Fruit fly (Drosophila melanogaster) whole organism, embryonic: ENCODE measurements around the gene EMC6.
A peak's percentile ranks its signal among the peaks of the same experiment; 100 is the strongest.

Source experiments
- Ada2b ChIP-seq: fragments of 200-800 bp; sonication (Bioruptor generic); IDR thresholded peaks from 2 replicates; pipeline ENCODE4 v1.3.6; 2022; ENCODE audit warnings: missing biosample characterization, missing genetic modification characterization
- Adf1 ChIP-seq: fragments of 200-800 bp; sonication (Bioruptor generic); IDR thresholded peaks from 2 replicates; pipeline ENCODE4 v1.3.6; 2022; ENCODE audit warnings: missing biosample characterization, missing genetic modification characterization
- CG10147 ChIP-seq: fragments of 200-800 bp; sonication (Bioruptor generic); optimal IDR thresholded peaks from 2 replicates; lab custom pipeline; 2019; ENCODE audit warnings: missing biosample characterization, mild to moderate bottlenecking, missing genetic modification characterization, moderate library complexity
- CG10209 ChIP-seq: fragments of 200-800 bp; sonication (Bioruptor generic); optimal IDR thresholded peaks from 3 replicates; lab custom pipeline; 2017; ENCODE audit warnings: missing biosample characterization, mild to moderate bottlenecking, missing genetic modification characterization, missing genetic modification reagents
- CG12769 ChIP-seq: fragments of 200-800 bp; sonication (Bioruptor generic); optimal IDR thresholded peaks from 2 replicates; lab custom pipeline; 2019; ENCODE audit warnings: missing biosample characterization, mild to moderate bottlenecking, missing genetic modification characterization, moderate library complexity
- CG2199 ChIP-seq: fragments of 200-800 bp; sonication (Bioruptor generic); IDR thresholded peaks from 3 replicates; pipeline ENCODE4 v1.3.6; 2022; ENCODE audit warnings: missing biosample characterization, missing genetic modification characterization
- CG32767 ChIP-seq: fragments of 200-800 bp; sonication (Bioruptor generic); IDR thresholded peaks from 2 replicates; pipeline ENCODE4 v1.3.6; 2022; ENCODE audit warnings: missing biosample characterization, missing genetic modification characterization
- CG33557 ChIP-seq: fragments of 200-800 bp; sonication (Bioruptor generic); optimal IDR thresholded peaks from 2 replicates; lab custom pipeline; 2019; ENCODE audit warnings: missing biosample characterization, mild to moderate bottlenecking, missing genetic modification characterization, moderate library complexity
- CG5180 ChIP-seq: fragments of 200-800 bp; sonication (Bioruptor generic); optimal IDR thresholded peaks from 3 replicates; lab custom pipeline; 2017; ENCODE audit warnings: missing biosample characterization, missing genetic modification characterization, mild to moderate bottlenecking, moderate library complexity, missing genetic modification reagents
- CG6689 ChIP-seq: fragments of 200-800 bp; sonication (Bioruptor generic); IDR thresholded peaks from 2 replicates; pipeline ENCODE4 v1.3.6; 2022; ENCODE audit warnings: missing biosample characterization, missing genetic modification characterization
- Dbx ChIP-seq: fragments of 200-800 bp; sonication (Bioruptor generic); IDR thresholded peaks from 3 replicates; pipeline ENCODE4 v1.3.6; 2022; ENCODE audit warnings: missing biosample characterization, missing genetic modification characterization
- Deaf1 ChIP-seq: fragments of 200-800 bp; optimal IDR thresholded peaks from 3 replicates; lab custom pipeline; 2019; ENCODE audit warnings: missing biosample characterization, mild to moderate bottlenecking, missing genetic modification characterization, moderate library complexity
- Drgx ChIP-seq: fragments of 200-800 bp; sonication (Bioruptor generic); IDR thresholded peaks from 2 replicates; pipeline ENCODE4 v1.3.6; 2022; ENCODE audit warnings: missing biosample characterization, missing genetic modification characterization
- Ets65A ChIP-seq: fragments of 200-800 bp; sonication (Bioruptor generic); peaks from one replicate; lab custom pipeline; 2016; ENCODE audit warnings: missing biosample characterization, missing genetic modification characterization
- Ets97D ChIP-seq: fragments of 200-800 bp; sonication (Bioruptor generic); optimal IDR thresholded peaks from 3 replicates; lab custom pipeline; 2016; ENCODE audit warnings: missing biosample characterization, missing genetic modification characterization
- H15 ChIP-seq: fragments of 200-800 bp; sonication (Bioruptor generic); IDR thresholded peaks from 3 replicates; pipeline ENCODE4 v1.3.6; 2022; ENCODE audit warnings: missing biosample characterization, missing genetic modification characterization
- HLH3B ChIP-seq: fragments of 200-800 bp; sonication (Bioruptor generic); IDR thresholded peaks from 2 replicates; pipeline ENCODE4 v1.3.6; 2022; ENCODE audit warnings: missing biosample characterization, missing genetic modification characterization
- NC2β ChIP-seq: fragments of 200-800 bp; sonication (Bioruptor generic); optimal IDR thresholded peaks from 2 replicates; lab custom pipeline; 2016; ENCODE audit warnings: missing biosample characterization, missing genetic modification characterization
- Pdp1 ChIP-seq, 2 experiments: fragments of 200-800 bp; sonication (Bioruptor generic); optimal IDR thresholded peaks; 3 replicates each; lab custom pipeline; 2016; ENCODE audit warnings: missing biosample characterization in 2 of 2, missing genetic modification characterization in 2 of 2, mild to moderate bottlenecking in 1 of 2, moderate library complexity in 1 of 2
- Stat92E ChIP-seq, 3 experiments: fragments of >200 bp in 2 of 3; fragments of 200-800 bp in 1 of 3; sonication (Bioruptor generic) in 1 of 3; optimal IDR thresholded peaks; 2 replicates each; lab custom pipeline; 2017 to 2019; ENCODE audit warnings: missing biosample characterization in 3 of 3, missing genetic modification characterization in 3 of 3, mild to moderate bottlenecking in 1 of 3, moderate library complexity in 1 of 3
- Trl ChIP-seq, 3 experiments: fragments of >200 bp in 2 of 3; fragments of 200-800 bp in 1 of 3; sonication (Bioruptor generic) in 1 of 3; optimal IDR thresholded peaks; 2 replicates in 1 of 3; 3 replicates in 2 of 3; lab custom pipeline; 2016 to 2017; ENCODE audit warnings: missing biosample characterization in 1 of 3, missing genetic modification characterization in 1 of 3
- Vsx1 ChIP-seq: fragments of 200-800 bp; sonication (Bioruptor generic); optimal IDR thresholded peaks from 2 replicates; lab custom pipeline; 2017; ENCODE audit warnings: missing biosample characterization, mild to moderate bottlenecking, missing genetic modification characterization, missing genetic modification reagents
- amos ChIP-seq: fragments of 200-800 bp; sonication (Bioruptor generic); IDR thresholded peaks from 2 replicates; pipeline ENCODE4 v1.3.6; 2022; ENCODE audit warnings: missing biosample characterization, missing genetic modification characterization; ENCODE audit not compliant: partially characterized antibody
- bsh ChIP-seq, 2 experiments: fragments of 200-800 bp; sonication (Bioruptor generic); optimal IDR thresholded peaks; 2 replicates each; lab custom pipeline; 2017 to 2018; ENCODE audit warnings: mild to moderate bottlenecking in 2 of 2, missing biosample characterization in 2 of 2, missing genetic modification characterization in 2 of 2, moderate library complexity in 1 of 2
- chinmo ChIP-seq: fragments of 200-800 bp; sonication (Bioruptor generic); IDR thresholded peaks from 4 replicates; pipeline ENCODE4 v1.3.6; 2022; ENCODE audit warnings: missing biosample characterization, missing genetic modification characterization; ENCODE audit not compliant: partially characterized antibody
- fd96Cb ChIP-seq: fragments of 200-800 bp; sonication (Bioruptor generic); optimal IDR thresholded peaks from 2 replicates; lab custom pipeline; 2018; ENCODE audit warnings: missing biosample characterization, mild to moderate bottlenecking, missing genetic modification characterization, moderate library complexity
- gro ChIP-seq: fragments of 200-800 bp; sonication (Bioruptor generic); optimal IDR thresholded peaks from 2 replicates; lab custom pipeline; 2016; ENCODE audit warnings: missing biosample characterization, missing genetic modification characterization
- gt ChIP-seq: fragments of 200-800 bp; sonication (Bioruptor generic); IDR thresholded peaks from 2 replicates; pipeline ENCODE4 v1.3.6; 2022; ENCODE audit warnings: missing biosample characterization, missing genetic modification characterization
- hth ChIP-seq: fragments of >200 bp; optimal IDR thresholded peaks from 2 replicates; lab custom pipeline; 2017; ENCODE audit warnings: inconsistent platforms
- kni ChIP-seq: fragments of 200-800 bp; sonication (Bioruptor generic); optimal IDR thresholded peaks from 3 replicates; lab custom pipeline; 2017; ENCODE audit warnings: mild to moderate bottlenecking, missing biosample characterization, missing genetic modification reagents, missing genetic modification characterization
- lbe ChIP-seq: fragments of 200-800 bp; sonication (Bioruptor generic); optimal IDR thresholded peaks from 2 replicates; lab custom pipeline; 2016; ENCODE audit warnings: missing biosample characterization, mild to moderate bottlenecking, missing genetic modification characterization
- prd ChIP-seq, 3 experiments: fragments of >200 bp in 2 of 3; fragments of 200-800 bp in 1 of 3; sonication (Bioruptor generic) in 1 of 3; optimal IDR thresholded peaks in 2 of 3; IDR thresholded peaks in 1 of 3; 2 replicates in 2 of 3; 3 replicates in 1 of 3; pipeline versions ENCODE4 v1.3.6 to Lab custom; 2017 to 2022; ENCODE audit warnings: missing biosample characterization in 1 of 3, missing genetic modification characterization in 1 of 3
- pros ChIP-seq: fragments of 200-800 bp; sonication (Bioruptor generic); optimal IDR thresholded peaks from 3 replicates; lab custom pipeline; 2019; ENCODE audit warnings: missing biosample characterization, mild to moderate bottlenecking, missing genetic modification characterization, moderate library complexity
- run ChIP-seq: fragments of 200-800 bp; sonication (Bioruptor generic); optimal IDR thresholded peaks from 3 replicates; lab custom pipeline; 2018; ENCODE audit warnings: missing biosample characterization, mild to moderate bottlenecking, missing genetic modification characterization
- sd ChIP-seq: fragments of 200-800 bp; sonication (Bioruptor generic); optimal IDR thresholded peaks from 3 replicates; lab custom pipeline; 2018; ENCODE audit warnings: missing biosample characterization, mild to moderate bottlenecking, missing genetic modification characterization, moderate library complexity
- slbo ChIP-seq: fragments of 200-800 bp; sonication (Bioruptor generic); IDR thresholded peaks from 2 replicates; pipeline ENCODE4 v1.3.6; 2022; ENCODE audit warnings: missing biosample characterization, missing genetic modification characterization
- sna ChIP-seq: fragments of 200-800 bp; sonication (Bioruptor generic); IDR thresholded peaks from 2 replicates; pipeline ENCODE4 v1.3.6; 2022; ENCODE audit warnings: missing biosample characterization, missing genetic modification characterization; ENCODE audit not compliant: partially characterized antibody
- sqz ChIP-seq: fragments of 200-800 bp; sonication (Bioruptor generic); optimal IDR thresholded peaks from 3 replicates; lab custom pipeline; 2018; ENCODE audit warnings: missing biosample characterization, mild to moderate bottlenecking, missing genetic modification characterization
- tgo ChIP-seq: fragments of 200-800 bp; sonication (Bioruptor generic); IDR thresholded peaks from 3 replicates; pipeline ENCODE4 v1.3.6; 2022; ENCODE audit warnings: missing biosample characterization, missing genetic modification characterization
- twi ChIP-seq: fragments of 200-800 bp; optimal IDR thresholded peaks from 2 replicates; lab custom pipeline; 2019; ENCODE audit warnings: missing biosample characterization, mild to moderate bottlenecking, missing genetic modification characterization, moderate library complexity

Gene EMC6

DNA sequence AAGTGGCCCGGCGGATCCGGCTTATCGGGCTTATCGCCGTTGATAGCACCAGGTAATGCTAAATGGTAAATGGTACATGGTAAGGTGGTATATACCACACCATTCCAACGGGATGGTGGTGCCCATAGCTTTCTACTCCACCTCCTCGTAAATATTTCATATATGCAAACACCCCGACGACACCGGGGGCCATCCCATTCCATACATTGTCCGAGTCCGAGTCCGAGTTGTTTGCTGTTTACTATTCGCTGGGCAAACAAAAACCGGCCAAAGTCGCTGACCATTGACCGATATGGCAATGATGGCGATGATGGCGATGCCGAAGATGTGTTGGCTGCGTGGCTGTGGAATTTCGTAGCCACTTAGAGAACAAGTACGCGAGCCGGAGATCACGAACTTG, 20.8 kb downstream of the EMC6 start (continued):
- TF ChIP-seq tgo (GFP tag; lab: Robert Waterston, UW) (no peak), CG12769 (peak; percentile 6), sd (tag; lab: Kevin White, UChicago) (peak; percentile 13), gt (no peak), CG10147 (no peak), NC2β (no peak), prd (optimal IDR thresholded peaks at IDR 0.05; lab: Kevin White, UChicago) (no peak), prd (GFP tag; IDR thresholded peaks at IDR 0.05; lab: Robert Waterston, UW) (no peak), Ada2b (GFP tag; lab: Robert Waterston, UW) (no peak)

DNA sequence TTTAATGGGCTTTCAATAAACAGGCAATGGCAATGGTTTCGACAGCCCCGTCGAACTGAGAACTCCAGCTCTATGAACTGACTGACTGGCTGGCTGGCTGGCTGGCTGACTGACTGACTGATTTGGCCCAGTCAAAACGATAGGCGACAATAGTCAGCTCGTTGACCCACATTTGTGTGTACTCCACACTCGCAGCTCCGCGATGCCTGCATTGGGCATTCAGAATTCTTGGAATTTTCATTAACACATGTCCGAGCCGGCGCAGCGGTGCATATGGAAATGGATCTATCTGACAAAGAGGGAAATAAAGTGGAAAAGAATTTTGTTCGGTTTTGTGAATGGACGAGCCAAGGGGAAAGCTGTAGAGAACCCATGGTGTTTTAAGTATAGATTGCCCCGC, 22.6 kb downstream of the EMC6 start:
- TF ChIP-seq sd (tag; lab: Kevin White, UChicago) = peak; percentile 45
- no peak for TF ChIP-seq Pdp1 (GFP tag; optimal IDR thresholded peaks at IDR 0.05; lab: Kevin White, UChicago)
- no peak for TF ChIP-seq fd96Cb
- peak; percentile 0 for TF ChIP-seq twi
- TF ChIP-seq CG2199 = no peak
- peak; percentile 25; the same call in 1 of the 2 replicates for TF ChIP-seq slbo (GFP tag; lab: Robert Waterston, UW)
- TF ChIP-seq Stat92E (GFP tag; optimal IDR thresholded peaks at IDR 0.05; lab: Kevin White, UChicago) = peak in 1 of 3 experiments; percentile 98
- no peak for TF ChIP-seq run (tag; lab: Kevin White, UChicago)
- TF ChIP-seq CG5180 = no peak
- peak; percentile 73 for TF ChIP-seq kni (GFP tag; lab: Kevin White, UChicago)
- no peak for TF ChIP-seq CG6689 (GFP tag; lab: Robert Waterston, UW)
- TF ChIP-seq CG10209 (GFP tag; lab: Kevin White, UChicago) = peak; percentile 43
- no peak for TF ChIP-seq Vsx1 (GFP tag; lab: Kevin White, UChicago)
- TF ChIP-seq Dbx (GFP tag; lab: Robert Waterston, UW) = no peak
- TF ChIP-seq, all 482 proteins: peak for 6

DNA sequence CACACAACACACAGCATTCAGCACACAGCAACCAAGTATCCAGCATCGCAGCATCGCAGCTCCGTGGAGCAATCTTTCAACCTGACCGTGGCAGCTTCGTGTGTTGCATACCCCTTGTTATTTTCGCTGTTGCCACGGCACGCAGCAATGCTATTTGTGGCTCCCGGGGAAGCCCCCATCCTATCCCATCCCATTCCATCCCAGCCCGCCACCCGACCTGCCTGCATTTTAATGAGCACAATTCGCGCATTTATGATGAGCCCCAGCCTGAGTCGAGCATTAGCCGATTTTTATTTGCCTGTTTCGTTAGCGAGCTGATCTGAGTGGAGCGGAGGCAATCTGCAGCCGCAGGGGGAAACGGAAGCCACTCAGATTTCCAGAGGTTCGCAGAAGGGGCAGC, 25.2 kb downstream of the EMC6 start:
- no peak for TF ChIP-seq HLH3B (GFP tag; lab: Robert Waterston, UW)
- TF ChIP-seq Ets65A (GFP tag; lab: Kevin White, UChicago) = peak; percentile 76

- TF ChIP-seq H15 (GFP tag; lab: Robert Waterston, UW) (no peak), Ets97D (no peak)
These were observed 27.5 kb downstream of the EMC6 start for dm6 chr3R:24997287-24997686.

- TF ChIP-seq hth (lab: Kevin White, UChicago) = no peak
- TF ChIP-seq bsh (GFP tag; optimal IDR thresholded peaks at IDR 0.05; lab: Kevin White, UChicago) = peak; percentile 4 to 17
- TF ChIP-seq kni (GFP tag; lab: Kevin White, UChicago) = no peak
- peak; percentile 93 for TF ChIP-seq Drgx (GFP tag; lab: Robert Waterston, UW)
- TF ChIP-seq CG33557 (GFP tag; lab: Kevin White, UChicago) = no peak
These were observed 28.3 kb downstream of the EMC6 start for dm6 chr3R:24996502-24996901.

DNA sequence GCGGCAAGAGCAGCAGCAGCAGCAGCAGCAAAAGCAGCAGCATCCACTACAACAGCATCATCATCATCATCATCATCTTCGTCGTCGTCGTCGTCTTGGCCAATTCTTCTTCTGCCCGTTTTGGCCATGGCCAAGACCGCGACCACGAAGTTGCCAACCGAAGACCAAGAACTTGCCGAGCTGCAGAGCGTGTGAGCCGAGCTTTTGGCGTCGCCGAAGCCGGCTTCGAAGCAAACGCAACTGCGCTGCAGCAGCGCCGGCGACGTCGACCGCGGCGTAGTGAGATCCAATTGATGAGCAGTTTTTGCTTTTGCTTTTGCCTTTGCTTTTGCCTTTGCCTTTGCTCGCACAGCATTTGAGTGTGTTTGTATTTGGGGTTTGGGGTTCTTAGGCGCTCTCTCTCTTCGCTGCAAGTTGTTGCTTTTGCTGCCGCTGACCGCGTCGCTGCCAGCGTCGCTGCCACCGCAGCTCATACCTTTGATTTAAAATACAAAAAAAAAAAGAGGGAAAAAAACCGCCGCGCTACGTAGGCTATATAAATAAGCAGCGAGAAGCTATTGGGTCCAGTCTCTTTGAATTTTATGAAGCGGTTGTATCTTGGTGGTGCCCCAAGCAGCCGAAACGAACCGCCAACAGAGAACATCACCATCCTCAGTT, 39.7 kb downstream of the EMC6 start:
- TF ChIP-seq Deaf1 (tag; lab: Kevin White, UChicago) (peak; percentile 90), amos (GFP tag; lab: Robert Waterston, UW) (no peak), Ets65A (GFP tag; lab: Kevin White, UChicago) (peak; percentile 67), pros (GFP tag; lab: Kevin White, UChicago) (peak; percentile 72), gro (no peak), lbe (GFP tag; lab: Kevin White, UChicago) (peak; percentile 3), CG32767 (GFP tag; lab: Robert Waterston, UW) (no peak), chinmo (GFP tag; lab: Robert Waterston, UW) (peak; percentile 64; the same call in 1 of the 4 replicates), Adf1 (peak; percentile 92), sqz (GFP tag; lab: Kevin White, UChicago) (peak; percentile 57), Trl (optimal IDR thresholded peaks at IDR 0.05; lab: Kevin White, UChicago) (peak; percentile 30 to 38), Trl (GFP tag; optimal IDR thresholded peaks at IDR 0.05; lab: Kevin White, UChicago) (no peak), sna (GFP tag; lab: Robert Waterston, UW) (0 out of 2 replicates have a peak, but pooled peaks have one; percentile 34)
- TF ChIP-seq, all 482 proteins: peak for 9
